Worm (Caenorhabditis elegans) whole organism, early embryonic: ENCODE measurements around the gene F46F5.14.

ENCODE experiments used
- B0310.2 ChIP-seq: sonication (generic microtip); optimal IDR thresholded peaks from 2 replicates; lab custom pipeline; 2016; ENCODE audit warnings: mild to moderate bottlenecking, missing genetic modification characterization, missing compliant biosample characterization
- ama-1 ChIP-seq: fragments of 150-350 bp; optimal IDR thresholded peaks from 2 replicates; lab custom pipeline; 2014
- ets-7 ChIP-seq: sonication (generic microtip); optimal IDR thresholded peaks from 2 replicates; lab custom pipeline; 2016; ENCODE audit warnings: missing genotype, missing genetic modification characterization, missing compliant biosample characterization
- flt-1 ChIP-seq: fragments of 200-800 bp; sonication (Bioruptor generic); IDR thresholded peaks from 2 replicates; pipeline ENCODE4 v1.3.6; 2022; ENCODE audit warnings: missing genetic modification characterization, missing compliant biosample characterization
- hmbx-1 ChIP-seq: sonication (generic microtip); optimal IDR thresholded peaks from 2 replicates; lab custom pipeline; 2016; ENCODE audit warnings: mild to moderate bottlenecking, missing genetic modification characterization, missing compliant biosample characterization
- hnd-1 ChIP-seq: sonication (generic microtip); optimal IDR thresholded peaks from 2 replicates; lab custom pipeline; 2016; ENCODE audit warnings: missing genetic modification characterization, missing compliant biosample characterization
- scrt-1 ChIP-seq: fragments of 200-800 bp; sonication (Bioruptor generic); IDR thresholded peaks from 2 replicates; pipeline ENCODE4 v1.3.6; 2022; ENCODE audit warnings: missing genetic modification characterization, missing compliant biosample characterization
- sea-1 ChIP-seq: fragments of 200-800 bp; sonication (Bioruptor generic); conservative IDR thresholded peaks from 2 replicates; pipeline ENCODE4 v1.3.6; 2022; ENCODE audit warnings: missing genetic modification characterization, missing compliant biosample characterization
- tbx-37 ChIP-seq: fragments of 200-800 bp; sonication (Bioruptor generic); conservative IDR thresholded peaks from 2 replicates; pipeline ENCODE4 v1.3.6; 2022; ENCODE audit warnings: missing genetic modification reagents, missing genetic modification characterization, missing compliant biosample characterization

- TF ChIP-seq tbx-37 (GFP tag; lab: Robert Waterston, UW) (no peak), ets-7 (no peak), ama-1 (no peak), hnd-1 (tag; lab: Kevin White, UChicago) (no peak), sea-1 (GFP tag; lab: Robert Waterston, UW) (no peak), flt-1 (no peak), hmbx-1 (no peak), scrt-1 (no peak), B0310.2 (tag; lab: Kevin White, UChicago) (no peak)
These were observed 36.9 kb upstream of the F46F5.14 start for ce11 chrII:762942-763341.
